Worm (Caenorhabditis elegans) whole organism, L2 larva: ENCODE measurements around the gene nspb-10.

Experiments used
- C34F6.9 ChIP-seq: fragments of 150-350 bp; optimal IDR thresholded peaks from 2 replicates; lab custom pipeline; 2014; ENCODE audit warnings: missing biosample characterization, missing genetic modification characterization
- F13H6.1 ChIP-seq: sonication (generic microtip); optimal IDR thresholded peaks from 2 replicates; lab custom pipeline; 2016; ENCODE audit warnings: missing genetic modification characterization, missing compliant biosample characterization
- R02D3.7 ChIP-seq: fragments of 150-350 bp; optimal IDR thresholded peaks from 2 replicates; lab custom pipeline; 2014; ENCODE audit warnings: missing biosample characterization, missing genetic modification characterization
- alr-1 ChIP-seq: fragments of 150-350 bp; optimal IDR thresholded peaks from 2 replicates; lab custom pipeline; 2014; ENCODE audit warnings: missing biosample characterization, missing genetic modification characterization
- aly-2 ChIP-seq: fragments of 150-350 bp; optimal IDR thresholded peaks from 2 replicates; lab custom pipeline; 2014; ENCODE audit warnings: missing biosample characterization, missing genetic modification characterization
- ama-1 ChIP-seq: fragments of 150-350 bp; optimal IDR thresholded peaks from 2 replicates; lab custom pipeline; 2018; ENCODE audit warnings: inconsistent platforms
- blmp-1 ChIP-seq: sonication (generic microtip); optimal IDR thresholded peaks from 2 replicates; lab custom pipeline; 2017; ENCODE audit warnings: missing genetic modification characterization, mild to moderate bottlenecking, missing compliant biosample characterization, antibody characterized with exemption, moderate library complexity; ENCODE audit not compliant: insufficient read depth
- ceh-16 ChIP-seq: fragments of 150-350 bp; optimal IDR thresholded peaks from 2 replicates; lab custom pipeline; 2014; ENCODE audit warnings: missing biosample characterization, missing genetic modification characterization
- dmd-4 ChIP-seq: sonication (generic microtip); optimal IDR thresholded peaks from 2 replicates; lab custom pipeline; 2017; ENCODE audit warnings: missing biosample characterization, missing genetic modification characterization
- elt-1 ChIP-seq: fragments of 150-350 bp; optimal IDR thresholded peaks from 2 replicates; lab custom pipeline; 2014; ENCODE audit warnings: missing biosample characterization, missing genetic modification characterization
- elt-3 ChIP-seq: sonication (generic microtip); optimal IDR thresholded peaks from 2 replicates; lab custom pipeline; 2017; ENCODE audit warnings: missing biosample characterization, missing genetic modification characterization
- fos-1 ChIP-seq: fragments of 150-350 bp; optimal IDR thresholded peaks from 2 replicates; lab custom pipeline; 2014; ENCODE audit warnings: missing biosample characterization, missing genetic modification characterization
- lin-11 ChIP-seq: fragments of 150-350 bp; sonication (generic microtip); optimal IDR thresholded peaks from 2 replicates; lab custom pipeline; 2014; ENCODE audit warnings: missing biosample characterization, missing genetic modification characterization, inconsistent platforms, mixed read lengths
- lin-13 ChIP-seq: fragments of 150-350 bp; optimal IDR thresholded peaks from 2 replicates; lab custom pipeline; 2014; ENCODE audit warnings: missing biosample characterization, missing genetic modification reagents, missing genetic modification characterization
- lin-39 ChIP-seq: fragments of 150-350 bp; optimal IDR thresholded peaks from 2 replicates; lab custom pipeline; 2014; ENCODE audit warnings: missing biosample characterization, missing genetic modification reagents, missing genetic modification characterization
- lsy-2 ChIP-seq, 2 experiments: fragments of 150-350 bp in 1 of 2; sonication (generic microtip) in 1 of 2; optimal IDR thresholded peaks; 2 replicates each; lab custom pipeline; 2014 to 2017; ENCODE audit warnings: missing biosample characterization in 2 of 2, missing genetic modification characterization in 2 of 2
- mab-5 ChIP-seq: fragments of 150-350 bp; optimal IDR thresholded peaks from 2 replicates; lab custom pipeline; 2014; ENCODE audit warnings: missing biosample characterization, missing genetic modification characterization
- nhr-11 ChIP-seq: fragments of 150-350 bp; optimal IDR thresholded peaks from 2 replicates; lab custom pipeline; 2014; ENCODE audit warnings: missing biosample characterization, missing genetic modification characterization
- nhr-12 ChIP-seq: fragments of 150-350 bp; optimal IDR thresholded peaks from 2 replicates; lab custom pipeline; 2014; ENCODE audit warnings: missing biosample characterization, missing genetic modification characterization
- nhr-129 ChIP-seq: fragments of 150-350 bp; optimal IDR thresholded peaks from 2 replicates; lab custom pipeline; 2014; ENCODE audit warnings: missing biosample characterization, missing genetic modification characterization
- nhr-21 ChIP-seq: fragments of 150-350 bp; optimal IDR thresholded peaks from 2 replicates; lab custom pipeline; 2014; ENCODE audit warnings: missing biosample characterization, missing genetic modification characterization
- nhr-23 ChIP-seq: fragments of 150-350 bp; optimal IDR thresholded peaks from 2 replicates; lab custom pipeline; 2014; ENCODE audit warnings: missing biosample characterization, missing genetic modification reagents, missing genetic modification characterization
- nhr-237 ChIP-seq: fragments of 150-350 bp; optimal IDR thresholded peaks from 2 replicates; lab custom pipeline; 2014; ENCODE audit warnings: missing biosample characterization, missing genetic modification characterization
- nhr-25 ChIP-seq: fragments of 150-350 bp; sonication (generic microtip); optimal IDR thresholded peaks from 3 replicates; lab custom pipeline; 2014; ENCODE audit warnings: missing biosample characterization, missing genetic modification characterization
- nhr-6 ChIP-seq: fragments of 150-350 bp; optimal IDR thresholded peaks from 2 replicates; lab custom pipeline; 2014; ENCODE audit warnings: missing biosample characterization, missing genetic modification characterization
- peb-1 ChIP-seq: fragments of 150-350 bp; optimal IDR thresholded peaks from 2 replicates; lab custom pipeline; 2014; ENCODE audit warnings: missing biosample characterization, missing genetic modification characterization
- skn-1 ChIP-seq: sonication (generic microtip); optimal IDR thresholded peaks from 2 replicates; lab custom pipeline; 2017; ENCODE audit warnings: missing biosample characterization, missing genetic modification characterization
- sma-9 ChIP-seq, 2 experiments: fragments of 150-350 bp in 1 of 2; sonication (generic microtip) in 1 of 2; optimal IDR thresholded peaks; 2 replicates each; lab custom pipeline; 2014 to 2016; ENCODE audit warnings: missing genetic modification characterization in 2 of 2, mild to moderate bottlenecking in 1 of 2, missing biosample characterization in 1 of 2, missing compliant biosample characterization in 1 of 2, missing genetic modification reagents in 1 of 2, moderate library complexity in 1 of 2
- snpc-4 ChIP-seq: fragments of 150-350 bp; optimal IDR thresholded peaks from 2 replicates; lab custom pipeline; 2014; ENCODE audit warnings: missing biosample characterization, missing genetic modification characterization
- unc-39 ChIP-seq: fragments of 150-350 bp; optimal IDR thresholded peaks from 2 replicates; lab custom pipeline; 2014; ENCODE audit warnings: missing biosample characterization, missing genetic modification characterization
- unc-55 ChIP-seq: fragments of 150-350 bp; sonication (generic microtip); optimal IDR thresholded peaks from 3 replicates; lab custom pipeline; 2014; ENCODE audit warnings: missing biosample characterization, missing genetic modification reagents, missing genetic modification characterization
- unc-62 ChIP-seq: fragments of 150-350 bp; optimal IDR thresholded peaks from 2 replicates; lab custom pipeline; 2014; ENCODE audit warnings: missing biosample characterization, missing genetic modification reagents, missing genetic modification characterization
- zag-1 ChIP-seq: fragments of 150-350 bp; optimal IDR thresholded peaks from 2 replicates; lab custom pipeline; 2014; ENCODE audit warnings: missing biosample characterization, missing genetic modification characterization
- ztf-1 ChIP-seq: fragments of 200-800 bp; sonication (Bioruptor generic); conservative IDR thresholded peaks from 2 replicates; pipeline ENCODE4 v1.3.6; 2022; ENCODE audit warnings: missing genetic modification characterization, missing compliant biosample characterization
- ztf-11 ChIP-seq: sonication (generic microtip); optimal IDR thresholded peaks from 2 replicates; lab custom pipeline; 2017; ENCODE audit warnings: missing biosample characterization, missing genetic modification characterization
- ztf-4 ChIP-seq: fragments of 150-350 bp; optimal IDR thresholded peaks from 2 replicates; lab custom pipeline; 2014; ENCODE audit warnings: missing biosample characterization, missing genetic modification characterization

nspb-10 gene

ce11 chrII:14616402-14616801, 28.3 kb upstream of the nspb-10 start:
- TF ChIP-seq lin-13 (GFP tag; lab: Kevin White, UChicago) (no peak), lsy-2 (tag; optimal IDR thresholded peaks at IDR 0.05; lab: Kevin White, UChicago) (peak in 1 of 2 experiments; percentile 52), nhr-237 (tag; lab: Kevin White, UChicago) (no peak), blmp-1 (peak; percentile 34), fos-1 (tag; lab: Kevin White, UChicago) (peak; percentile 27), nhr-25 (tag; lab: Kevin White, UChicago) (peak; percentile 27)

DNA sequence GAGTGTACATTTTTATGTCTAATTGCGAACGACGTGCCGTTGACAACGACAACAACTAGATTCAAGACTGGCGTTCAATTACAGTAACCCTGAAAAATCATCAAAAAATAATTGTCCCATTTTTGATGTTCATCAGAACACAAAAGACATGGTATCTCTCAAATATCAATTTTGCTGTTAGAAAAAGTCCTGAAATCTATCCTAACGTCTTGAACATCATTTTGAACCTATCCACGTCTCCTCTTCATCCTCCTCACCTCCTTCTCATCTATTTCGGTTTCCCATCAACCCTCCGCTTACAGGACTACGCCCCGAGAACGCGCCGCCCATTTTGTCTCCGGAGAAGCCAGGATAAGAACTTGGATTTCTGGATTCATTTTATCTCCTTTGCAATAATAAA, 27.7 kb upstream of the nspb-10 start, which contains the start of gene mltn-9:
Gene mltn-9, plus strand, starts transcription at position 301 of the 400 bp plus-strand sequence.
- TF ChIP-seq ceh-16 (tag; lab: Kevin White, UChicago): no peak

DNA sequence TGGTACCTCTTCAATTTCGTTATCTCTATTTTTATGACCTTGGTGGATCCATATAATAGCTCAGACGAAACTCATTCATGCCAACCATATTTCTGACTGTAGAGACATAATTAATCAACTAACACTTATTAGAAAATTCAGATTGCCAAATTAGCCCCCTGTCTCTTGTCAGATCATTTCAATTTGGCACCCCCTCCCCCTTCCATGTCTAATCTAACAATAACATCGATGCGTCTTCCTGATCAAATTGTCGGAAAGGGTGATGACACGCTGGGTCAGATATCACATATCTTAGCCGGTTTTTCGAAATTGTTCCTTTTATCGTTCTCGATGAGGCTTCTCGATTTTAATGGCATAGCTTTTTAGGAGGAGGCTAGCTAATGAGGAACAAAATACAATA, 23.2 kb upstream of the nspb-10 start:
- TF ChIP-seq elt-1 (tag; lab: Kevin White, UChicago): no peak
- TF ChIP-seq nhr-25 (tag; lab: Kevin White, UChicago): no peak
- no peak for TF ChIP-seq nhr-12 (tag; lab: Kevin White, UChicago)
- TF ChIP-seq R02D3.7 (tag; lab: Kevin White, UChicago): no peak
- no peak for TF ChIP-seq F13H6.1 (tag; lab: Kevin White, UChicago)
- TF ChIP-seq zag-1 (tag; lab: Kevin White, UChicago): no peak
- no peak for TF ChIP-seq ztf-4
- no peak for TF ChIP-seq unc-39

DNA sequence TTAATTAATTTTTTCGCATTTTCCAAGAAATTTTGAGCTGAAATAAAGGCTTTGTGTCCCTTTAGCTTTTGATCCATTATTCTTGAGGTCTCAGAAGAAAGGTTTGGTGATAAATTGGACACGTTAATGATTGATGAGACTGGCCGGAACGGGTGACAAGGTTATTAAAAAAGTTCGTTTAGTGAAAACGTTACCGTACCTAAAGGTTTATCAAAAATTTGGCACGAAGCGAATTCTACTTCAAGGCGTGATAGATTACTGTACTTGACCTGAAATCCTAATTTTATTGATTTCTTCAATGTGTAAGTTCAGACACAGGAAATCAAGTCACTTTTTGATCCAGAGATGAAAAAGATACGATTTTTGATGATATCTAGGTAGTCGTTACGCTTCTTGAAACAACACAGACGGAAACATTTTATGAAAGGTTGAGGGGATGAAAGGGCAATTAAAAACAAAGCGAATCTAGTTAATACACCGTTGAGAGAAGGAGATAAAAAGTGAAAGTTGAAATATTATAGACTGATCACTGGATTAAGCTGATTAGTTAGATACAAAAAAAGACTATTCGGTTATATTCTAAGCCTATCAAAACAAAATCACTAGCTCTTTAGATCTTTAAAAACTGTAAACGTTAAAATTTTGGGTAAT, 22.6 kb upstream of the nspb-10 start:
- no peak for TF ChIP-seq sma-9 (GFP tag; optimal IDR thresholded peaks at IDR 0.05; lab: Kevin White, UChicago)
- TF ChIP-seq sma-9 (tag; optimal IDR thresholded peaks at IDR 0.05; lab: Kevin White, UChicago): no peak
- TF ChIP-seq F13H6.1 (tag; lab: Kevin White, UChicago): no peak
- TF ChIP-seq nhr-21 (tag; lab: Kevin White, UChicago): peak; percentile 24
- TF ChIP-seq C34F6.9 (tag; lab: Kevin White, UChicago): no peak
- peak; percentile 2 for TF ChIP-seq nhr-129 (tag; lab: Kevin White, UChicago)
- peak; percentile 67 for TF ChIP-seq ama-1 (lab: Kevin White, UChicago)
- no peak for TF ChIP-seq elt-3 (tag; lab: Kevin White, UChicago)
- peak; percentile 60 for TF ChIP-seq blmp-1
- no peak for TF ChIP-seq mab-5 (tag; lab: Kevin White, UChicago)
- no peak for TF ChIP-seq unc-39
- TF ChIP-seq unc-55: no peak
- no peak for TF ChIP-seq ztf-11 (tag; lab: Kevin White, UChicago)
- no peak for TF ChIP-seq nhr-12 (tag; lab: Kevin White, UChicago)
- no peak for TF ChIP-seq nhr-11 (tag; lab: Kevin White, UChicago)
- no peak for TF ChIP-seq lin-13 (GFP tag; lab: Kevin White, UChicago)
- no peak for TF ChIP-seq dmd-4 (tag; lab: Kevin White, UChicago)
- TF ChIP-seq lsy-2 (tag; optimal IDR thresholded peaks at IDR 0.05; lab: Kevin White, UChicago): peak in 1 of 2 experiments; percentile 7
- TF ChIP-seq, all 48 proteins: peak for 5

ce11 chrII:14609297-14609937, 21.4 kb upstream of the nspb-10 start:
- TF ChIP-seq ama-1 (lab: Kevin White, UChicago): peak; percentile 1
- no peak for TF ChIP-seq nhr-6
- TF ChIP-seq, all 48 proteins: peak for 1

- TF ChIP-seq F13H6.1 (tag; lab: Kevin White, UChicago) (no peak), aly-2 (tag; lab: Kevin White, UChicago) (no peak), ama-1 (lab: Kevin White, UChicago) (peak; percentile 33), lin-39 (no peak)
These were observed 20.4 kb upstream of the nspb-10 start for ce11 chrII:14608508-14608907.

DNA sequence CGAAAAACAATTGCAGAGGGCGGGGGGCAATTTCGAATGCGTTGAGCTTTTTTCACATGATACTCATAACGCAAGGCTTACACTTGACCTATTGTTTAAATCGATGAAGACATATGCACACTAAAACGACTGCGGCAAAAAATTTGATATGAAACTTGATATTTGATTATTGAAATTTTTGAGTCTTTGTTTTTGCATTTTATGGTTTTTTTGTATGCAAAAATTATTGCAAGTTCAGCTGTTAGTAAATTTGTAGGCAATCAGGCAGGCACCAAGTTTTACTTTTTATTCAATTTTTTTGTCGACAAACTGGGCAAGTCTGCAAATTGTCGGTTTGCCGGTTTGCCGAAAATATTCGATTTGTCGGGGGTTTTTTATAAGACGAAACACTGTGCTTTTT, 18.1 kb upstream of the nspb-10 start, which contains the start of gene arl-3:
Gene arl-3, plus strand, starts transcription at position 301 of the 400 bp plus-strand sequence.
- TF ChIP-seq ztf-1 (GFP tag; lab: Robert Waterston, UW): no peak
- no peak for TF ChIP-seq peb-1 (tag; lab: Kevin White, UChicago)
- TF ChIP-seq skn-1: no peak
- TF ChIP-seq dmd-4 (tag; lab: Kevin White, UChicago): no peak
- TF ChIP-seq lsy-2 (tag; optimal IDR thresholded peaks at IDR 0.05; lab: Kevin White, UChicago): no peak
- no peak for TF ChIP-seq snpc-4 (tag; lab: Kevin White, UChicago)
- no peak for TF ChIP-seq elt-1 (tag; lab: Kevin White, UChicago)
- no peak for TF ChIP-seq nhr-6
- TF ChIP-seq lin-11 (tag; lab: Kevin White, UChicago): no peak
- TF ChIP-seq alr-1 (tag; lab: Kevin White, UChicago): no peak
- no peak for TF ChIP-seq mab-5 (tag; lab: Kevin White, UChicago)
- no peak for TF ChIP-seq nhr-21 (tag; lab: Kevin White, UChicago)
- TF ChIP-seq ztf-11 (tag; lab: Kevin White, UChicago): no peak
- TF ChIP-seq unc-62 (GFP tag; lab: Kevin White, UChicago): no peak
- TF ChIP-seq nhr-23 (tag; lab: Kevin White, UChicago): no peak
